Fruit fly (Drosophila melanogaster): ENCODE results near the gene CG31088.

CG31088 gene

DNA sequence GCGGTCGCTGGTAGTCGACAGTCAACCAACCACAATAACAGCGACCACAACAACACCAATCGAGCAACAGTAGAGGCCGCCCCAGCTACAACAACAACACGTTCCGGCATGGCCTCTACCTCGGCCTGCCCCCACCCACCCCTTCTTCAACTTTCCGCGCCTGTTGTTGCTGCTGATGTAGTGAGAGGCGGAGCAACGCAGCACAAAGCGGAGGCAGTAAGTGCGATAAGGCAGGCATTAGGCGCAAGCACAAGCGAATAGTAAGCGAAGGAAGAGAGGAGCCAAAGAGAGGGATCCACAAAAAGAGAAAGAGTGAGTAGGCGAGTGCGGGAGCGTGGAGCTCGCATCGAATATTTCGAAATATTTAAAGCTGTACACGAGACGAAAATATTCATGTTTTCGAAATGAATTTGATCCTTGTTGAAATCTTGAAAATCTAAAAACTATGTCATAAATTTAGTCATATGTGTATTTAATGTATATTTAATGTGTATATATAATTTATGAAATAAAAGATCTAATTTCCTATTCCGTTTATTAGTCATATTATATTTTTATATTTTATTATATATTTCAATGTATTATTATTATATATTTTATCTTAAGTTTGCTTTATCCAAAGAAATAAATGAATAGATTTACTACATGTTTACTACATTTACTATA, 42.5 kb upstream of the CG31088 start (continued):
- TF ChIP-seq CG15336 (GFP tag; IDR thresholded peaks at IDR 0.05) (peak; percentile 60), CG3919 (GFP tag; optimal IDR thresholded peaks at IDR 0.05) (peak; percentile 41), CG8632 (GFP tag; optimal IDR thresholded peaks at IDR 0.05) (peak; percentile 4), eg (GFP tag; IDR thresholded peaks at IDR 0.05) (peak; percentile 71), Ets96B (tag; optimal IDR thresholded peaks at IDR 0.05) (peak; percentile 29)

DNA sequence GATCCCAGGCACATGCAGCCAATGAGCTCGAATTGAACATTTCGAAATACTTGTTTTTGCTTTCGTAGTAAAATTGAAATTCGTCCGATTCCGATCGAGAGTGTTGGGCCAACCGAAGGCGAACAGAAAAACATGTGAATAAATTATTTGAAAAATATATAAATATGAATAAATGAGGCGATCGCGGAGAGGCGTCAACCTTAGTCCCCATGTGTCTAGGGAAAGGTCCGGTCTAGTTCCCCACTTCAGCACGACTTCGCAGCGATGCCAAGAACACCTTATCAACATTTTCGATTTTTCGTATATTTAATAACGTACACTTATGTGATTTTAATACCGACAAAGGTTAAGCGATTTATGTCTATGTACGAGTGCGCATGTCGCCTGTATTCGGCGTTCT, 40.9 kb upstream of the CG31088 start:
- no peak for TF ChIP-seq CG1621 (tag; optimal IDR thresholded peaks at IDR 0.05)
- peak; percentile 89 for TF ChIP-seq svp (GFP tag)

DNA sequence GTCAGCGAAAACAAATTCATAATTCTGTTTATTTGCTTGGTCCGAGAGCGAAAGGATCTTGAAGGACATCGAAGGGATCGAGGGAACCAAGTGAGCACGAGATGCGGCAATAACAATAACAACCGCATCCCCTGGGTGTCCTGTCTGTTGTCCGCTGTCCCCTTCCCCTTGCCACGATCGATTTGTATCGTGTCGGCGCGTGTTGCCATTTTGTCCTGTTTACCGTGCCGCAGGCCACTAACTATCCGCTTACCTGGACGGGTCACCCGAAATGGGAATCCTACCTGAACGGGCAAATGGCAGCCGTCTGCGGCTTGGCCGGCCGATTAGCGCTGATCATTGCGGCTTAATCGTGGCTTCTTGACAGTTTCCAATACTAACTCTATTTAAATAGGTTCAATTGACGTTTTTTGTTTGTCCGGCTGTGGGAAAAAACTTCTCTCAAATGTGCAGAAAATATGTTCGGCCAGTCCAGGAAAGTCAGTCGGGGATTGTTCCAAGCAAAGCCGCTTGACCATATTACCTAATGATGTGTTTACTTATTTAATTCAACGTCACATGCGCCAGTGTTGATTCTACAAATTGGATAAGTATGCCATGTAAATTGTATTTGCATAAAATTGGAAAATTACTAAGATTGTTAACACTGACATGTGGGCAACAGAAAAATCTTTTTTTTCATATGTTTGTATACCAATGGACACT, 38.6 kb upstream of the CG31088 start:
- TF ChIP-seq spab (GFP tag; optimal IDR thresholded peaks at IDR 0.05) = no peak
- TF ChIP-seq Lpt (GFP tag; optimal IDR thresholded peaks at IDR 0.05) = no peak
- no peak for TF ChIP-seq fkh (GFP tag; optimal IDR thresholded peaks at IDR 0.05)
- no peak for TF ChIP-seq Sox15 (GFP tag; optimal IDR thresholded peaks at IDR 0.05)
- TF ChIP-seq CG6792 (GFP tag; optimal IDR thresholded peaks at IDR 0.05) = no peak
- TF ChIP-seq Hr4 (GFP tag; optimal IDR thresholded peaks at IDR 0.05) = no peak
- TF ChIP-seq Hr39 (GFP tag; optimal IDR thresholded peaks at IDR 0.05) = no peak
- TF ChIP-seq Sox14 (GFP tag; optimal IDR thresholded peaks at IDR 0.05) = no peak
- no peak for TF ChIP-seq CG31627 (GFP tag; optimal IDR thresholded peaks at IDR 0.05)
- TF ChIP-seq CG11762 (GFP tag; optimal IDR thresholded peaks at IDR 0.05; ENCODE audit: insufficient read depth) = no peak
- no peak for TF ChIP-seq CG6854 (GFP tag; optimal IDR thresholded peaks at IDR 0.05)
- TF ChIP-seq CG10631 (GFP tag; optimal IDR thresholded peaks at IDR 0.05) = no peak
- TF ChIP-seq Smox (GFP tag; optimal IDR thresholded peaks at IDR 0.05) = no peak
- TF ChIP-seq ss (GFP tag; optimal IDR thresholded peaks at IDR 0.05) = no peak
- TF ChIP-seq CG8319 (GFP tag; optimal IDR thresholded peaks at IDR 0.05) = no peak
- no peak for TF ChIP-seq dac (GFP tag; optimal IDR thresholded peaks at IDR 0.05)
- no peak for TF ChIP-seq OdsH (GFP tag; optimal IDR thresholded peaks at IDR 0.05)
- no peak for TF ChIP-seq achi (GFP tag; optimal IDR thresholded peaks at IDR 0.05)
- TF ChIP-seq CG3919 (GFP tag; optimal IDR thresholded peaks at IDR 0.05) = no peak
- TF ChIP-seq CG6163 (GFP tag; IDR thresholded peaks at IDR 0.05) = no peak

DNA sequence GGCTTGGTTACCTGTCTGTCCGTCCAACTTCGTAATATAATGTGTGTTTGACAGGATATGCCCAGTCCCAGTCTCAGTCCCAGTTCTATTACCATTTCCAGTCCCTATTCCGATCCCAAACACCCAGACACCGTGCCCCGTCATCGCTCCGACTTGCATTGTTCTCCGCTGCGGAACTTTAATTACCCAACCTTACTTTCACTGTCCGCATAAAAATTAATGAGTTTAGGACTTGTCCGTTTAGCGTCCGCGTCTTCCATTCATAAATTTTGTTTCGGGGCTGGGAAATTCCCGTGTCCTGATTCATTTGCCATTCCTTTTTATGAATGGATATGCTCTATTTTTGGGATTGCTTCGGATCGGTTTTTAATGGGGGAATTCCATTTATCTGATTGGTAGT, 37.6 kb upstream of the CG31088 start:
- TF ChIP-seq topi (GFP tag; optimal IDR thresholded peaks at IDR 0.05) = no peak
- no peak for TF ChIP-seq CG34406 (GFP tag; optimal IDR thresholded peaks at IDR 0.05)
- TF ChIP-seq CG16779 (tag; optimal IDR thresholded peaks at IDR 0.05) = no peak
- TF ChIP-seq CG11294 (GFP tag; IDR thresholded peaks at IDR 0.05) = no peak
- no peak for TF ChIP-seq Lpt (GFP tag; optimal IDR thresholded peaks at IDR 0.05)
- no peak for TF ChIP-seq CG32006 (GFP tag; optimal IDR thresholded peaks at IDR 0.05)
- no peak for TF ChIP-seq dsx (GFP tag; optimal IDR thresholded peaks at IDR 0.05; ENCODE audit: poor library complexity, severe bottlenecking)
- TF ChIP-seq CG3032 (tag; optimal IDR thresholded peaks at IDR 0.05) = no peak
- no peak for TF ChIP-seq Hr39 (GFP tag; optimal IDR thresholded peaks at IDR 0.05)
- TF ChIP-seq OdsH (GFP tag; optimal IDR thresholded peaks at IDR 0.05) = no peak
- TF ChIP-seq fd59A (GFP tag; optimal IDR thresholded peaks at IDR 0.05) = no peak
- no peak for TF ChIP-seq Sox15 (GFP tag; optimal IDR thresholded peaks at IDR 0.05)
- TF ChIP-seq CG1621 (tag; optimal IDR thresholded peaks at IDR 0.05) = no peak
- no peak for TF ChIP-seq Sox102F (GFP tag; optimal IDR thresholded peaks at IDR 0.05)
